Fruit fly (Drosophila melanogaster): Measurements from ENCODE around the gene CtsL4.

The CtsL4 gene

DNA sequence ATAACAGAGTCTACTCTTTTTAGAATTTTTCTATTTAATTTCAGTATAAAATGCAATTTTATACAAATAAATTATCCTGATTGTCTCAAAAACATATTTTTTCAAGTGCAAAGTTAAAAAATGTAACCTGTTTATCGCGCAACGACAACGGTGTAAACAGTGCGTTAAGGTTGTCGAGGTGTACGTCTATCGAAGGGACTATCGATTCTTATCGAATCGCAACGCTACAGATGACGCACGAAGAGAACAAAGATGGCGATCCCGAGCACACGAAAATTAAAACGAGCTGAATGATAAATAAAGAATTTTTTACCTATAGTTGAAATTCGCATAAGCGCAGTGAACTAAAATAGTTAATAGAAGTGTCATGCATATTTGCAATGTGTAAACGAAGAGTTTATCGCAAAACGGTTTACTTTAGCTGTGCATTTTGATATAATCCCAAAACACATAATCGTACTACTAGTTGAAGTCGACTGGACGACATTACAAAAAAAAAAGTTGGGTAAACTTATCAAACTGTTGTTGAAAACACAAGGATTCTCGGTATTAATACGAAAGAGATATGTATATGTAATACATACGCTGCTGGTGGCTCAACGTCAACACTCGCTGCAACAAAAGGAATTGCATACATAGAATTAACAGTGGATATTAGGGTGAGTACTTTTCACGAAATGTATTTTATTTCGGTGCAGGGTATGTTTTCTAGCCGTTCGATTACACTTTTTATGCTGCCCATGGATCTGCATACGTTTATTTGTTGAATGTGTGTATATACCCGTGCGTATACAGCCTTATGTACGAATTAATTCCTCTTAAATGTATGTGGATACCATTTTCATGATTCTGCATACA lies 31.7 kb upstream of the CtsL4 start, which contains the start of gene da (continued):
- TF ChIP-seq MTF-1 (GFP tag; optimal IDR thresholded peaks at IDR 0.05; ENCODE audit: borderline replicate concordance), result no peak
- TF ChIP-seq CG15073 (GFP tag; optimal IDR thresholded peaks at IDR 0.05), result no peak
- TF ChIP-seq Doc2 (GFP tag; IDR thresholded peaks at IDR 0.05), result no peak
- no peak for TF ChIP-seq CG14667 (GFP tag; IDR thresholded peaks at IDR 0.05)
- TF ChIP-seq CG4328 (GFP tag; optimal IDR thresholded peaks at IDR 0.05), result no peak
- TF ChIP-seq pho (GFP tag; optimal IDR thresholded peaks at IDR 0.05), result peak; percentile 73
- peak; percentile 74 for TF ChIP-seq Camta (GFP tag; optimal IDR thresholded peaks at IDR 0.05)
- TF ChIP-seq sc (optimal IDR thresholded peaks at IDR 0.05), result no peak
- no peak for TF ChIP-seq sc (GFP tag; optimal IDR thresholded peaks at IDR 0.05)
- TF ChIP-seq PHDP (tag; optimal IDR thresholded peaks at IDR 0.05), result peak; percentile 68
- TF ChIP-seq CG12942 (GFP tag; optimal IDR thresholded peaks at IDR 0.05), result peak; percentile 22
- TF ChIP-seq CG6791 (GFP tag; IDR thresholded peaks at IDR 0.05; ENCODE audit: partially characterized antibody), result peak; percentile 60; the same call in 1 of the 3 replicates
- no peak for TF ChIP-seq CG17612 (GFP tag; IDR thresholded peaks at IDR 0.05)
- TF ChIP-seq CkIIα-i1 (GFP tag; IDR thresholded peaks at IDR 0.05), result no peak
- peak; percentile 20 for TF ChIP-seq emc (GFP tag; optimal IDR thresholded peaks at IDR 0.05)
- peak; percentile 75; the same call in 1 of the 2 replicates for TF ChIP-seq CG9932 (GFP tag; IDR thresholded peaks at IDR 0.05)
- peak; percentile 48 for TF ChIP-seq CG15601 (tag; optimal IDR thresholded peaks at IDR 0.05)
- no peak for TF ChIP-seq CG11093 (GFP tag; IDR thresholded peaks at IDR 0.05)
- TF ChIP-seq CG34422 (GFP tag; IDR thresholded peaks at IDR 0.05), result peak; percentile 57; the same call in 2 of the 3 replicates
- no peak for TF ChIP-seq hkb (optimal IDR thresholded peaks at IDR 0.05)
- peak; percentile 54 for TF ChIP-seq hkb (GFP tag; IDR thresholded peaks at IDR 0.05)
- TF ChIP-seq CG34376 (GFP tag; optimal IDR thresholded peaks at IDR 0.05), result peak; percentile 16
- TF ChIP-seq Mrtf (GFP tag; IDR thresholded peaks at IDR 0.05), result no peak; the same call in 2 of the 3 replicates
- TF ChIP-seq Ptx1 (GFP tag; IDR thresholded peaks at IDR 0.05), result peak; percentile 54
- TF ChIP-seq peb (GFP tag; IDR thresholded peaks at IDR 0.05), result peak; percentile 31; the same call in 1 of the 2 replicates
- peak; percentile 65 for TF ChIP-seq Dek (tag; optimal IDR thresholded peaks at IDR 0.05)
- TF ChIP-seq cato (GFP tag; optimal IDR thresholded peaks at IDR 0.05; ENCODE audit: borderline replicate concordance), result no peak
- no peak for TF ChIP-seq Adf1 (GFP tag; IDR thresholded peaks at IDR 0.05)
- TF ChIP-seq CG12391 (tag; optimal IDR thresholded peaks at IDR 0.05), result peak; percentile 83
- no peak for TF ChIP-seq GATAe (GFP tag; conservative IDR thresholded peaks at IDR 0.05)
- peak in 1 of 2 experiments; percentile 55 for TF ChIP-seq crp (GFP tag; optimal IDR thresholded peaks at IDR 0.05)
- TF ChIP-seq CG13424 (tag; optimal IDR thresholded peaks at IDR 0.05), result peak; percentile 64
- no peak for TF ChIP-seq C15 (GFP tag; IDR thresholded peaks at IDR 0.05)
- peak; percentile 65 for TF ChIP-seq nerfin-2 (GFP tag; IDR thresholded peaks at IDR 0.05; ENCODE audit: partially characterized antibody)
- peak; percentile 74 for TF ChIP-seq CG14710 (tag; optimal IDR thresholded peaks at IDR 0.05)
- TF ChIP-seq CG15514 (GFP tag; optimal IDR thresholded peaks at IDR 0.05), result peak; percentile 81
- peak; percentile 35 for TF ChIP-seq CG10979 (tag; optimal IDR thresholded peaks at IDR 0.05)
- no peak for TF ChIP-seq psq (GFP tag; optimal IDR thresholded peaks at IDR 0.05)
- peak; percentile 10 for TF ChIP-seq CG3281 (GFP tag; optimal IDR thresholded peaks at IDR 0.05)
- TF ChIP-seq lilli (GFP tag; optimal IDR thresholded peaks at IDR 0.05), result peak; percentile 70
- no peak for TF ChIP-seq hb (GFP tag; IDR thresholded peaks at IDR 0.05; ENCODE audit: partially characterized antibody)
- peak; percentile 58 for TF ChIP-seq bcd (GFP tag; optimal IDR thresholded peaks at IDR 0.05)
- TF ChIP-seq wor (GFP tag; IDR thresholded peaks at IDR 0.05), result no peak
- peak; percentile 97 for TF ChIP-seq CG7357 (GFP tag; IDR thresholded peaks at IDR 0.05)
- TF ChIP-seq chinmo (GFP tag; IDR thresholded peaks at IDR 0.05; ENCODE audit: partially characterized antibody), result 0 out of 4 replicates have a peak, but pooled peaks have one; percentile 52
- TF ChIP-seq CG1024 (GFP tag; IDR thresholded peaks at IDR 0.05), result peak; percentile 96
- peak; percentile 75 for TF ChIP-seq sug (tag; optimal IDR thresholded peaks at IDR 0.05)
- no peak for TF ChIP-seq Hand (GFP tag; optimal IDR thresholded peaks at IDR 0.05)
- no peak for TF ChIP-seq btn (GFP tag; optimal IDR thresholded peaks at IDR 0.05)
